Worm (Caenorhabditis elegans) whole organism, early embryonic: Measurements from ENCODE around the gene F41G3.5.

Experiments used
- ama-1 ChIP-seq: fragments of 150-350 bp; optimal IDR thresholded peaks from 2 replicates; lab custom pipeline; 2014
- ceh-13 ChIP-seq: fragments of 200-800 bp; sonication (Bioruptor generic); optimal IDR thresholded peaks from 2 replicates; lab custom pipeline; 2018; ENCODE audit warnings: mild to moderate bottlenecking, missing genetic modification characterization, missing compliant biosample characterization
- ceh-36 ChIP-seq: sonication (generic microtip); optimal IDR thresholded peaks from 2 replicates; lab custom pipeline; 2016; ENCODE audit warnings: missing genetic modification characterization, inconsistent platforms, missing compliant biosample characterization
- flt-1 ChIP-seq: fragments of 200-800 bp; sonication (Bioruptor generic); IDR thresholded peaks from 2 replicates; pipeline ENCODE4 v1.3.6; 2022; ENCODE audit warnings: missing genetic modification characterization, missing compliant biosample characterization
- hmbx-1 ChIP-seq: sonication (generic microtip); optimal IDR thresholded peaks from 2 replicates; lab custom pipeline; 2016; ENCODE audit warnings: mild to moderate bottlenecking, missing genetic modification characterization, missing compliant biosample characterization
- hmg-4 ChIP-seq: fragments of 200-800 bp; sonication (Bioruptor generic); optimal IDR thresholded peaks from 2 replicates; lab custom pipeline; 2018; ENCODE audit warnings: mild to moderate bottlenecking, missing genetic modification characterization, missing compliant biosample characterization
- hnd-1 ChIP-seq: sonication (generic microtip); optimal IDR thresholded peaks from 2 replicates; lab custom pipeline; 2016; ENCODE audit warnings: missing genetic modification characterization, missing compliant biosample characterization
- pes-1 ChIP-seq: fragments of 200-800 bp; sonication (Bioruptor generic); IDR thresholded peaks from 2 replicates; pipeline ENCODE4 v1.3.6; 2022; ENCODE audit warnings: missing genetic modification reagents, missing genetic modification characterization, missing compliant biosample characterization
- sea-1 ChIP-seq: fragments of 200-800 bp; sonication (Bioruptor generic); conservative IDR thresholded peaks from 2 replicates; pipeline ENCODE4 v1.3.6; 2022; ENCODE audit warnings: missing genetic modification characterization, missing compliant biosample characterization
- tbx-37 ChIP-seq: fragments of 200-800 bp; sonication (Bioruptor generic); conservative IDR thresholded peaks from 2 replicates; pipeline ENCODE4 v1.3.6; 2022; ENCODE audit warnings: missing genetic modification reagents, missing genetic modification characterization, missing compliant biosample characterization

DNA sequence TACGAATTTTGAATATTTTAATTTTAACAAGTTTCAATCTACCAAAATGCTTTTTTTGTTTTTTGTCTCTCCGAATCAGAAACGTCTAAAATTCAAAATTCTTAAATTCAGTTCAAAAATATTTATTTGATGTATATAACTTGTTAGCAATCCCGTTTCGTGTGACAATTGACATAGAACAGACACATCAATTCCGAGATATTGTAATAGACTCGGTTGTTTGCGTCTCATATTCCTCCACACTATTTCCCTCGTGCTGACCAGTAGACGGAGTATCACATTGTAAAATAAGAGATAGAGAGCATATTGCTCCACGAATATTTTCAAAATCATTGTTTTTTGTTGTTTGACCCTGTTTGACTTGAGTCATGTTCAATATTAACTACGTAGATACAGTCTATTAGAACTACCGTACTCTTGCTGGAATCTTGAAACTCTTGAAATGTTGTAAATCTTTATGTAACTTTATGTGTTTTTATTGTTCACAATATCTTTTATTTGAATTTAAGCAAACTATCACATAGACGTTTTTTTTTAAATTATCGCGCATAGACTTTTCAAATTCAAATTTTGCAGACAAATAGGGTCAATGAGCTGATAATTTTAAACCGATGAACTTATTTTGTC lies 42.3 kb downstream of the F41G3.5 start, which contains the start of gene T13C2.3:
- TF ChIP-seq hnd-1 (tag; lab: Kevin White, UChicago) (no peak), hmbx-1 (tag; lab: Kevin White, UChicago) (no peak), ama-1 (lab: Kevin White, UChicago) (no peak), flt-1 (GFP tag; lab: Robert Waterston, UW) (no peak), tbx-37 (no peak), ceh-13 (GFP tag; lab: Kevin White, UChicago) (no peak), hmg-4 (GFP tag; lab: Kevin White, UChicago) (no peak), pes-1 (GFP tag; lab: Robert Waterston, UW) (no peak), sea-1 (GFP tag; lab: Robert Waterston, UW) (no peak), ceh-36 (tag; lab: Kevin White, UChicago) (no peak)
